Worm (Caenorhabditis elegans): ENCODE measurements around the gene lnkn-1.

DNA sequence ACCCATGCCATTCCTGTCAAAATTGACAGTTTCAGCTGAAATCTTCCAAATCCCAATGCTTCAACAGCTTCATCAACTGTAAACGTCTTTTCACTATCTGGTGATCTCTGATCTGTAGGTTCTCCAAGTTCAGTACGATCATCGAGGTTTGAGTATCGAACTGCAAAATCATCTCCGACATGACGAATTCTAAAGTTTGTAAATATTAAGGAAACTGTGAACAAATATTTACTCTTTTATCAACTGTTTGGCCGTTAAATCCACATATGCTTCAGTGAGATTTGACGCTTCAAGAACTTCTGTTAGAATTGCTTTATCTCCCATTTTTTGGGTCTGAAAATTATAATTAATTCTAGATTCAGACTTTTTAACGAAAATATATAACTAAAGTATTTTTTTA lies 4.9 kb upstream of the lnkn-1 start, which contains the start of gene svop-1:
- TF ChIP-seq blmp-1 (tag; optimal IDR thresholded peaks at IDR 0.05): no peak
- TF ChIP-seq mab-5 (tag; optimal IDR thresholded peaks at IDR 0.05): no peak
- TF ChIP-seq nhr-76 (tag; optimal IDR thresholded peaks at IDR 0.05): no peak
- TF ChIP-seq nhr-28 (tag; optimal IDR thresholded peaks at IDR 0.05): no peak
- TF ChIP-seq drap-1 (GFP tag; optimal IDR thresholded peaks at IDR 0.05): no peak
- TF ChIP-seq lin-13 (tag; optimal IDR thresholded peaks at IDR 0.05): no peak
- TF ChIP-seq mep-1 (tag; optimal IDR thresholded peaks at IDR 0.05): no peak
- no peak for TF ChIP-seq elt-3 (tag; optimal IDR thresholded peaks at IDR 0.05)

Data from whole organism, mixed stage, embryonic.